Fruit fly (Drosophila melanogaster): ENCODE measurements around the gene CG8064.

DNA sequence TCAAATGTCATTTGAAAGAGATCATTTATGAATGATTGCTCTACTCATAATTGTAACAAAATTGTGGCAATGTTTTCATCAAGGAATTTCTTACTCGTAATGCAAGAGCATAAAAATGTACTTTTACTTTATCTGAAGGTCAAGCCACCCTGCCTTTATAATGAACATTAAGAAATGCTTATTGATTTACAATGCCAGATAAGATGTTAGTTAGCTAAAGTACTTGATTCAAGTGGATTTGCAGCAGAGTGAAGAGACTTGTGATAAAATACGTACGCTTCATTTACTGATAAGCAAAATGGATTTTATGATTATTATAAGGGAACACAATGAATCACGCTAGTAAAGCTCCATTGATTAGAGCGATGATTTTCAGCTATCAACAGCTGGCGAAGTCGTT is 8.4 kb downstream of the CG8064 start:
- TF ChIP-seq Myc (optimal IDR thresholded peaks at IDR 0.05): no peak
- TF ChIP-seq insv (optimal IDR thresholded peaks at IDR 0.05): no peak
- no peak for TF ChIP-seq psq (optimal IDR thresholded peaks at IDR 0.05)
- no peak for TF ChIP-seq ttk (optimal IDR thresholded peaks at IDR 0.05)

Measured in Kc167 (cell line).